Fruit fly (Drosophila melanogaster) whole organism, adult: Measurements from ENCODE around the gene CG10208.

Experiments
- CG33017 ChIP-seq: fragments of 200-800 bp; sonication (Bioruptor generic); optimal IDR thresholded peaks from 2 replicates; lab custom pipeline; 2018; ENCODE audit warnings: missing biosample characterization, mild to moderate bottlenecking, missing genetic modification characterization, moderate library complexity
- CG5204 ChIP-seq: fragments of 200-800 bp; sonication (Bioruptor generic); optimal IDR thresholded peaks from 2 replicates; lab custom pipeline; 2016; ENCODE audit warnings: missing biosample characterization, missing genetic modification characterization
- Crg-1 ChIP-seq: fragments of 200-800 bp; sonication (Bioruptor generic); optimal IDR thresholded peaks from 2 replicates; lab custom pipeline; 2016; ENCODE audit warnings: missing biosample characterization, missing genetic modification characterization

- no peak for TF ChIP-seq CG5204 (GFP tag; lab: Kevin White, UChicago)
- TF ChIP-seq CG33017 (tag; lab: Kevin White, UChicago) = peak; percentile 82
- peak; percentile 77 for TF ChIP-seq Crg-1 (GFP tag; lab: Kevin White, UChicago)
These were observed 44.9 kb downstream of the CG10208 start for dm6 chr3R:23729066-23729465.
